Fruit fly (Drosophila melanogaster) whole organism, wandering third instar larva: ENCODE measurements around the gene CG9799.

Source experiments
- Abd-B ChIP-seq: fragments of >200 bp; optimal IDR thresholded peaks from 2 replicates; lab custom pipeline; 2017; ENCODE audit warnings: missing biosample characterization, missing genetic modification characterization
- CrebA ChIP-seq: fragments of 200-800 bp; sonication (Bioruptor generic); optimal IDR thresholded peaks from 2 replicates; lab custom pipeline; 2016; ENCODE audit warnings: missing biosample characterization, mild to moderate bottlenecking, missing genetic modification characterization, borderline replicate concordance
- Hr78 ChIP-seq: fragments of >200 bp; optimal IDR thresholded peaks from 2 replicates; lab custom pipeline; 2017; ENCODE audit warnings: missing biosample characterization, missing genetic modification characterization
- Myc ChIP-seq: fragments of >200 bp; optimal IDR thresholded peaks from 2 replicates; lab custom pipeline; 2017
- N ChIP-seq: fragments of >200 bp; optimal IDR thresholded peaks from 2 replicates; lab custom pipeline; 2018; ENCODE audit warnings: missing biosample characterization, missing external identifiers, missing genetic modification characterization
- OdsH ChIP-seq: fragments of 200-800 bp; sonication (Bioruptor generic); optimal IDR thresholded peaks from 2 replicates; lab custom pipeline; 2016; ENCODE audit warnings: missing biosample characterization, mild to moderate bottlenecking, missing genetic modification characterization
- Sp1 ChIP-seq: fragments of 200-800 bp; sonication (Bioruptor generic); optimal IDR thresholded peaks from 3 replicates; lab custom pipeline; 2019; ENCODE audit warnings: missing biosample characterization, mild to moderate bottlenecking, missing genetic modification characterization, moderate library complexity
- fru ChIP-seq: fragments of 200-800 bp; sonication (Bioruptor generic); optimal IDR thresholded peaks from 3 replicates; lab custom pipeline; 2016; ENCODE audit warnings: missing biosample characterization, mild to moderate bottlenecking, missing genetic modification characterization
- pan ChIP-seq: fragments of >200 bp; optimal IDR thresholded peaks from 2 replicates; lab custom pipeline; 2017
- psq ChIP-seq: fragments of 200-800 bp; sonication (Bioruptor generic); optimal IDR thresholded peaks from 3 replicates; lab custom pipeline; 2017; ENCODE audit warnings: missing biosample characterization, mild to moderate bottlenecking, missing genetic modification characterization, moderate library complexity
- usp ChIP-seq: fragments of >200 bp; optimal IDR thresholded peaks from 2 replicates; lab custom pipeline; 2017; ENCODE audit warnings: missing biosample characterization, missing genetic modification characterization

- TF ChIP-seq usp (GFP tag; lab: Kevin White, UChicago): no peak
- TF ChIP-seq psq (GFP tag; lab: Kevin White, UChicago): no peak
- no peak for TF ChIP-seq Abd-B (GFP tag; lab: Kevin White, UChicago)
- TF ChIP-seq fru: no peak
- TF ChIP-seq Myc: no peak
- TF ChIP-seq Sp1 (GFP tag; lab: Kevin White, UChicago): no peak
- no peak for TF ChIP-seq CrebA (GFP tag; lab: Kevin White, UChicago)
- no peak for TF ChIP-seq Hr78
- TF ChIP-seq pan (lab: Kevin White, UChicago): no peak
- no peak for TF ChIP-seq OdsH (GFP tag; lab: Kevin White, UChicago)
- no peak for TF ChIP-seq N
These were observed 28.6 kb upstream of the CG9799 start for dm6 chr3R:13417067-13417595.
